Worm (Caenorhabditis elegans) whole organism, young adult: ENCODE results near the gene C35B8.3.

Experiments used
- C17E4.6 ChIP-seq: fragments of 200-800 bp; sonication (Bioruptor generic); IDR thresholded peaks from 2 replicates; pipeline ENCODE4 v1.3.6; 2022; ENCODE audit warnings: missing genetic modification reagents, missing genetic modification characterization, missing compliant biosample characterization
- F22D6.2 ChIP-seq: sonication (generic microtip); optimal IDR thresholded peaks from 2 replicates; lab custom pipeline; 2016; ENCODE audit warnings: mild to moderate bottlenecking, missing genetic modification characterization, missing compliant biosample characterization
- F23B12.7 ChIP-seq: sonication (generic microtip); optimal IDR thresholded peaks from 2 replicates; lab custom pipeline; 2017; ENCODE audit warnings: missing genetic modification characterization, mild to moderate bottlenecking, missing compliant biosample characterization, antibody characterized with exemption, moderate library complexity; ENCODE audit not compliant: insufficient read depth
- F33H1.4 ChIP-seq: fragments of 200-800 bp; sonication (Bioruptor generic); IDR thresholded peaks from 2 replicates; pipeline ENCODE4 v1.3.6; 2022; ENCODE audit warnings: missing genetic modification reagents, missing genetic modification characterization, missing compliant biosample characterization
- F52B5.7 ChIP-seq: sonication (generic microtip); optimal IDR thresholded peaks from 2 replicates; lab custom pipeline; 2016; ENCODE audit warnings: mild to moderate bottlenecking, missing genetic modification characterization, missing compliant biosample characterization
- F57A8.1 ChIP-seq: fragments of 200-800 bp; sonication (Bioruptor generic); optimal IDR thresholded peaks from 2 replicates; lab custom pipeline; 2018; ENCODE audit warnings: mild to moderate bottlenecking, missing genetic modification characterization, moderate library complexity, missing compliant biosample characterization
- K11D2.4 ChIP-seq: fragments of 200-800 bp; sonication (Bioruptor generic); IDR thresholded peaks from 2 replicates; pipeline ENCODE4 v1.3.6; 2022; ENCODE audit warnings: missing genetic modification reagents, missing genetic modification characterization, missing compliant biosample characterization
- T26A5.8 ChIP-seq: sonication (generic microtip); optimal IDR thresholded peaks from 2 replicates; lab custom pipeline; 2016; ENCODE audit warnings: missing genetic modification characterization, missing compliant biosample characterization
- Y53F4B.3 ChIP-seq: fragments of 200-800 bp; sonication (Bioruptor generic); IDR thresholded peaks from 2 replicates; pipeline ENCODE4 v1.3.6; 2022; ENCODE audit warnings: missing genetic modification reagents, missing genetic modification characterization, missing compliant biosample characterization
- Y53G8AR.9 ChIP-seq: fragments of 200-800 bp; sonication (Bioruptor generic); conservative IDR thresholded peaks from 2 replicates; pipeline ENCODE4 v1.3.6; 2022; ENCODE audit warnings: missing genetic modification reagents, missing genetic modification characterization, missing compliant biosample characterization
- Y56A3A.18 ChIP-seq: fragments of 200-800 bp; sonication (Bioruptor generic); IDR thresholded peaks from 2 replicates; pipeline ENCODE4 v1.3.6; 2022; ENCODE audit warnings: missing genetic modification reagents, missing genetic modification characterization, missing compliant biosample characterization
- akir-1 ChIP-seq: fragments of 200-800 bp; sonication (Bioruptor generic); optimal IDR thresholded peaks from 2 replicates; lab custom pipeline; 2018; ENCODE audit warnings: mild to moderate bottlenecking, missing genetic modification characterization, moderate library complexity, missing compliant biosample characterization
- ama-1 ChIP-seq, 3 experiments: fragments of 150-350 bp in 1 of 3; sonication (generic microtip) in 2 of 3; optimal IDR thresholded peaks; 2 replicates each; lab custom pipeline; 2014 to 2018; ENCODE audit warnings: missing biosample characterization in 2 of 3, missing genetic modification characterization in 2 of 3, missing genetic modification reagents in 2 of 3
- aptf-2 ChIP-seq: fragments of 200-800 bp; sonication (Bioruptor generic); conservative IDR thresholded peaks from 2 replicates; pipeline ENCODE4 v1.3.6; 2022; ENCODE audit warnings: missing genetic modification reagents, missing genetic modification characterization, missing compliant biosample characterization
- athp-1 ChIP-seq: sonication (generic microtip); optimal IDR thresholded peaks from 2 replicates; lab custom pipeline; 2017; ENCODE audit warnings: mild to moderate bottlenecking, missing genetic modification characterization, missing compliant biosample characterization
- attf-3 ChIP-seq: fragments of 200-800 bp; sonication (Bioruptor generic); conservative IDR thresholded peaks from 2 replicates; pipeline ENCODE4 v1.3.6; 2022; ENCODE audit warnings: missing genetic modification reagents, missing genetic modification characterization, missing compliant biosample characterization
- attf-5 ChIP-seq: fragments of 200-800 bp; sonication (Bioruptor generic); optimal IDR thresholded peaks from 2 replicates; lab custom pipeline; 2018; ENCODE audit warnings: mild to moderate bottlenecking, missing genetic modification characterization, missing compliant biosample characterization
- attf-6 ChIP-seq: fragments of 200-800 bp; sonication (Bioruptor generic); IDR thresholded peaks from 2 replicates; pipeline ENCODE4 v1.3.6; 2022; ENCODE audit warnings: missing genetic modification reagents, missing genetic modification characterization, missing compliant biosample characterization
- bed-2 ChIP-seq: fragments of 200-800 bp; sonication (Bioruptor generic); IDR thresholded peaks from 2 replicates; pipeline ENCODE4 v1.3.6; 2022; ENCODE audit warnings: missing genetic modification reagents, missing genetic modification characterization, missing compliant biosample characterization
- ceh-100 ChIP-seq: fragments of 200-800 bp; sonication (Bioruptor generic); IDR thresholded peaks from 2 replicates; pipeline ENCODE4 v1.3.6; 2022; ENCODE audit warnings: missing genetic modification reagents, missing genetic modification characterization, missing compliant biosample characterization
- ceh-40 ChIP-seq: fragments of 200-800 bp; sonication (Bioruptor generic); IDR thresholded peaks from 2 replicates; pipeline ENCODE4 v1.3.6; 2022; ENCODE audit warnings: missing genetic modification characterization, missing compliant biosample characterization
- die-1 ChIP-seq: sonication (generic microtip); optimal IDR thresholded peaks from 2 replicates; lab custom pipeline; 2016; ENCODE audit warnings: missing genotype, mild to moderate bottlenecking, missing genetic modification characterization, missing compliant biosample characterization
- dpff-1 ChIP-seq: sonication (generic microtip); optimal IDR thresholded peaks from 2 replicates; lab custom pipeline; 2017; ENCODE audit warnings: mild to moderate bottlenecking, missing genetic modification characterization, missing compliant biosample characterization
- egrh-3 ChIP-seq: fragments of 200-800 bp; sonication (Bioruptor generic); IDR thresholded peaks from 2 replicates; pipeline ENCODE4 v1.3.6; 2022; ENCODE audit warnings: missing genetic modification reagents, missing genetic modification characterization, missing compliant biosample characterization
- ekl-4 ChIP-seq: fragments of 200-800 bp; sonication (Bioruptor generic); IDR thresholded peaks from 2 replicates; pipeline ENCODE4 v1.3.6; 2022; ENCODE audit warnings: missing genetic modification reagents, missing genetic modification characterization, missing compliant biosample characterization
- ets-4 ChIP-seq: fragments of 200-800 bp; sonication (Bioruptor generic); optimal IDR thresholded peaks from 2 replicates; lab custom pipeline; 2018; ENCODE audit warnings: mild to moderate bottlenecking, missing genetic modification characterization, missing compliant biosample characterization
- fkh-3 ChIP-seq: sonication (generic microtip); optimal IDR thresholded peaks from 2 replicates; lab custom pipeline; 2016; ENCODE audit warnings: mild to moderate bottlenecking, missing genetic modification characterization, missing compliant biosample characterization
- hmg-20 ChIP-seq: fragments of 200-800 bp; sonication (Bioruptor generic); IDR thresholded peaks from 2 replicates; pipeline ENCODE4 v1.3.6; 2022; ENCODE audit warnings: missing genetic modification reagents, missing genetic modification characterization, missing compliant biosample characterization
- hsf-1 ChIP-seq: fragments of 200-800 bp; sonication (Bioruptor generic); IDR thresholded peaks from 2 replicates; pipeline ENCODE4 v1.3.6; 2022; ENCODE audit warnings: missing genetic modification reagents, missing genetic modification characterization, missing compliant biosample characterization
- let-526 ChIP-seq: fragments of 200-800 bp; sonication (Bioruptor generic); IDR thresholded peaks from 2 replicates; pipeline ENCODE4 v1.3.6; 2022; ENCODE audit warnings: missing genetic modification reagents, missing genetic modification characterization, missing compliant biosample characterization
- lin-40 ChIP-seq: sonication (generic microtip); optimal IDR thresholded peaks from 2 replicates; lab custom pipeline; 2016; ENCODE audit warnings: missing genetic modification characterization, mild to moderate bottlenecking, missing compliant biosample characterization, missing genotype, missing genetic modification reagents
- lir-1 ChIP-seq: fragments of 200-800 bp; sonication (Bioruptor generic); conservative IDR thresholded peaks from 2 replicates; pipeline ENCODE4 v1.3.6; 2022; ENCODE audit warnings: missing genetic modification reagents, missing genetic modification characterization, missing compliant biosample characterization
- madf-8 ChIP-seq: fragments of 200-800 bp; sonication (Bioruptor generic); conservative IDR thresholded peaks from 2 replicates; pipeline ENCODE4 v1.3.6; 2022; ENCODE audit warnings: missing genetic modification reagents, missing genetic modification characterization, missing compliant biosample characterization
- mel-28 ChIP-seq: sonication (generic microtip); optimal IDR thresholded peaks from 2 replicates; lab custom pipeline; 2016; ENCODE audit warnings: borderline replicate concordance, mild to moderate bottlenecking, missing genetic modification characterization, missing compliant biosample characterization
- nhr-179 ChIP-seq: sonication (generic microtip); optimal IDR thresholded peaks from 2 replicates; lab custom pipeline; 2016; ENCODE audit warnings: mild to moderate bottlenecking, missing genetic modification characterization, missing compliant biosample characterization
- nhr-27 ChIP-seq: fragments of 200-800 bp; sonication (Bioruptor generic); optimal IDR thresholded peaks from 2 replicates; lab custom pipeline; 2018; ENCODE audit warnings: mild to moderate bottlenecking, missing genetic modification characterization, moderate library complexity, missing compliant biosample characterization
- nhr-90 ChIP-seq: sonication (generic microtip); optimal IDR thresholded peaks from 2 replicates; lab custom pipeline; 2016; ENCODE audit warnings: missing genotype, mild to moderate bottlenecking, missing genetic modification characterization, missing compliant biosample characterization
- pha-4 ChIP-seq: fragments of 150-350 bp; sonication (generic microtip); optimal IDR thresholded peaks from 2 replicates; lab custom pipeline; 2014; ENCODE audit warnings: missing biosample characterization, missing genetic modification reagents, missing genetic modification characterization
- rec-8 ChIP-seq, 2 experiments: sonication (generic microtip); optimal IDR thresholded peaks; 2 replicates each; lab custom pipeline; 2016; ENCODE audit warnings: mild to moderate bottlenecking in 2 of 2, missing genetic modification characterization in 2 of 2, missing genetic modification reagents in 2 of 2, missing genotype in 2 of 2, missing biosample characterization in 1 of 2, missing compliant biosample characterization in 1 of 2, moderate library complexity in 1 of 2
- snpc-1.3 ChIP-seq: sonication (generic microtip); optimal IDR thresholded peaks from 2 replicates; lab custom pipeline; 2017; ENCODE audit warnings: missing genetic modification characterization, mild to moderate bottlenecking, missing compliant biosample characterization, antibody characterized with exemption, moderate library complexity, missing genotype, missing genetic modification reagents; ENCODE audit not compliant: insufficient read depth
- snpc-3.4 ChIP-seq: sonication (generic microtip); optimal IDR thresholded peaks from 2 replicates; lab custom pipeline; 2017; ENCODE audit warnings: missing genetic modification characterization, mild to moderate bottlenecking, missing compliant biosample characterization, antibody characterized with exemption, moderate library complexity, missing genotype, missing genetic modification reagents
- snpc-4 ChIP-seq, 5 experiments: fragments of 150-350 bp in 1 of 5; sonication (generic microtip) in 4 of 5; optimal IDR thresholded peaks; 2 replicates each; lab custom pipeline; 2014 to 2018; ENCODE audit warnings: missing genetic modification characterization in 5 of 5, missing biosample characterization in 3 of 5, antibody characterized with exemption in 2 of 5, mild to moderate bottlenecking in 2 of 5, missing compliant biosample characterization in 2 of 5, missing genotype in 2 of 5, moderate library complexity in 2 of 5, missing genetic modification reagents in 1 of 5
- sptf-2 ChIP-seq: fragments of 200-800 bp; sonication (Bioruptor generic); optimal IDR thresholded peaks from 2 replicates; lab custom pipeline; 2018; ENCODE audit warnings: mild to moderate bottlenecking, missing genetic modification characterization, missing compliant biosample characterization
- tbx-9 ChIP-seq: sonication (generic microtip); optimal IDR thresholded peaks from 2 replicates; lab custom pipeline; 2016; ENCODE audit warnings: borderline replicate concordance, missing genetic modification characterization, inconsistent platforms, missing compliant biosample characterization
- unc-62 ChIP-seq: fragments of 150-350 bp; optimal IDR thresholded peaks from 2 replicates; lab custom pipeline; 2014; ENCODE audit warnings: missing biosample characterization, missing genetic modification reagents, missing genetic modification characterization
- ztf-25 ChIP-seq: fragments of 200-800 bp; sonication (Bioruptor generic); IDR thresholded peaks from 2 replicates; pipeline ENCODE4 v1.3.6; 2022; ENCODE audit warnings: missing genetic modification reagents, missing genetic modification characterization, missing compliant biosample characterization
- ztf-3 ChIP-seq: fragments of 200-800 bp; sonication (Bioruptor generic); optimal IDR thresholded peaks from 2 replicates; lab custom pipeline; 2018; ENCODE audit warnings: mild to moderate bottlenecking, missing genetic modification characterization, missing compliant biosample characterization

Gene C35B8.3

DNA sequence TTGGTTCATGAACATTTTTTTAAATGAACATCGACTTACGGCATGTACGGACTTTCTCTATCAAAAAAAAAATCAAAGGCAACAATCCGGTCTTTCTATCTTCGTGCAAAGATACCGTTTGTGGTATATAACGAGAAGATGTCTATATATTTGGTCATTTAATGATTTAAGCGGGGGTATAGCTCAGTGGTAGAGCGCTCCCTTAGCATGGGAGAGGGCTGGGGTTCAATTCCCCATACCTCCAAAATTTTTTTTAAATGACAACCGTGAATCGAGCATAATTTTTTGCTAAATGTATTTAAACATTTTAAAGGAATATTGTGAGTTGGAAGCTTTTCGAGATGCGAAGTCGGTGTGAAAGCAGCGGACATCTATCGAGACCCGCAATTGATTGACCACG is 25.0 kb downstream of the C35B8.3 start (continued):
- TF ChIP-seq snpc-1.3 (peak; percentile 83), F22D6.2 (tag; lab: Kevin White, UChicago) (no peak), sptf-2 (GFP tag; lab: Kevin White, UChicago) (peak; percentile 16), ekl-4 (GFP tag; lab: Robert Waterston, UW) (no peak), F57A8.1 (GFP tag; lab: Kevin White, UChicago) (peak; percentile 61), C17E4.6 (no peak), hsf-1 (GFP tag; lab: Robert Waterston, UW) (no peak), tbx-9 (tag; lab: Kevin White, UChicago) (no peak), F33H1.4 (GFP tag; lab: Robert Waterston, UW) (no peak), madf-8 (no peak), attf-6 (GFP tag; lab: Robert Waterston, UW) (peak; percentile 46; the same call in 1 of the 2 replicates), snpc-3.4 (peak; percentile 58), nhr-90 (tag; lab: Kevin White, UChicago) (peak; percentile 84), snpc-4 (GFP tag; optimal IDR thresholded peaks at IDR 0.05; lab: Kevin White, UChicago) (peak; percentile 49), snpc-4 (tag; optimal IDR thresholded peaks at IDR 0.05; lab: Kevin White, UChicago) (no peak), mel-28 (tag; lab: Kevin White, UChicago) (no peak), T26A5.8 (tag; lab: Kevin White, UChicago) (no peak), akir-1 (GFP tag; lab: Kevin White, UChicago) (no peak), ztf-25 (peak; percentile 86; the same call in 1 of the 2 replicates), dpff-1 (no peak), Y56A3A.18 (peak; percentile 77), K11D2.4 (GFP tag; lab: Robert Waterston, UW) (no peak), aptf-2 (GFP tag; lab: Robert Waterston, UW) (no peak), lir-1 (no peak), attf-3 (GFP tag; lab: Robert Waterston, UW) (no peak), egrh-3 (GFP tag; lab: Robert Waterston, UW) (no peak), Y53G8AR.9 (GFP tag; lab: Robert Waterston, UW) (no peak), lin-40 (no peak), F52B5.7 (peak; percentile 33), attf-5 (GFP tag; lab: Kevin White, UChicago) (peak; percentile 50), ceh-40 (GFP tag; lab: Robert Waterston, UW) (0 out of 2 replicates have a peak, but pooled peaks have one; percentile 54), bed-2 (GFP tag; lab: Robert Waterston, UW) (no peak), F23B12.7 (tag; lab: Kevin White, UChicago) (no peak), hmg-20 (GFP tag; lab: Robert Waterston, UW) (0 out of 2 replicates have a peak, but pooled peaks have one; percentile 41), unc-62 (GFP tag; lab: Kevin White, UChicago) (no peak), ama-1 (optimal IDR thresholded peaks at IDR 0.05; lab: Kevin White, UChicago) (no peak), ama-1 (GFP tag; optimal IDR thresholded peaks at IDR 0.05; lab: Kevin White, UChicago) (peak; percentile 18 to 84), let-526 (GFP tag; lab: Robert Waterston, UW) (no peak), ztf-3 (no peak), ets-4 (GFP tag; lab: Kevin White, UChicago) (no peak), rec-8 (tag; optimal IDR thresholded peaks at IDR 0.05; lab: Kevin White, UChicago) (peak; percentile 35 to 63), nhr-179 (tag; lab: Kevin White, UChicago) (peak; percentile 69), ceh-100 (GFP tag; lab: Robert Waterston, UW) (peak; percentile 59), athp-1 (tag; lab: Kevin White, UChicago) (peak; percentile 44), fkh-3 (tag; lab: Kevin White, UChicago) (no peak), Y53F4B.3 (GFP tag; lab: Robert Waterston, UW) (no peak), pha-4 (tag; lab: Kevin White, UChicago) (no peak), nhr-27 (tag; lab: Kevin White, UChicago) (no peak), die-1 (peak; percentile 86)
